Fruit fly (Drosophila melanogaster) whole organism, embryonic: Measurements from ENCODE around the gene CG17105.

Experiments
- ATbp ChIP-seq: fragments of 200-800 bp; sonication (Bioruptor generic); optimal IDR thresholded peaks from 2 replicates; lab custom pipeline; 2017; ENCODE audit warnings: missing biosample characterization, mild to moderate bottlenecking, missing genetic modification characterization, missing genetic modification reagents
- CG1024 ChIP-seq: fragments of 200-800 bp; sonication (Bioruptor generic); IDR thresholded peaks from 2 replicates; pipeline ENCODE4 v1.3.6; 2022; ENCODE audit warnings: missing biosample characterization, missing genetic modification characterization
- CG12071 ChIP-seq: fragments of 200-800 bp; sonication (Bioruptor generic); optimal IDR thresholded peaks from 3 replicates; lab custom pipeline; 2018; ENCODE audit warnings: missing biosample characterization, mild to moderate bottlenecking, missing genetic modification characterization
- CG1233 ChIP-seq: fragments of 200-800 bp; sonication (Bioruptor generic); optimal IDR thresholded peaks from 4 replicates; lab custom pipeline; 2018; ENCODE audit warnings: missing biosample characterization, mild to moderate bottlenecking, missing genetic modification characterization
- CG12659 ChIP-seq: fragments of 200-800 bp; sonication (Bioruptor generic); optimal IDR thresholded peaks from 3 replicates; lab custom pipeline; 2017; ENCODE audit warnings: mild to moderate bottlenecking, missing biosample characterization, missing genetic modification reagents, missing genetic modification characterization
- CG12769 ChIP-seq: fragments of 200-800 bp; sonication (Bioruptor generic); optimal IDR thresholded peaks from 2 replicates; lab custom pipeline; 2019; ENCODE audit warnings: missing biosample characterization, mild to moderate bottlenecking, missing genetic modification characterization, moderate library complexity
- CG12942 ChIP-seq: fragments of 200-800 bp; sonication (Bioruptor generic); optimal IDR thresholded peaks from 3 replicates; lab custom pipeline; 2016; ENCODE audit warnings: missing biosample characterization, missing genetic modification characterization
- CG13775 ChIP-seq: fragments of 200-800 bp; sonication (Bioruptor generic); optimal IDR thresholded peaks from 3 replicates; lab custom pipeline; 2017; ENCODE audit warnings: missing biosample characterization, mild to moderate bottlenecking, missing genetic modification characterization
- CG14441 ChIP-seq: fragments of 200-800 bp; sonication (Bioruptor generic); IDR thresholded peaks from 2 replicates; pipeline ENCODE4 v1.3.6; 2022; ENCODE audit warnings: missing biosample characterization, missing genetic modification characterization
- CG16863 ChIP-seq: fragments of 200-800 bp; sonication (Bioruptor generic); optimal IDR thresholded peaks from 3 replicates; lab custom pipeline; 2016; ENCODE audit warnings: missing biosample characterization, missing genetic modification characterization
- CG17361 ChIP-seq: fragments of 200-800 bp; sonication (Bioruptor generic); IDR thresholded peaks from 3 replicates; pipeline ENCODE4 v1.3.6; 2022; ENCODE audit warnings: missing biosample characterization, missing genetic modification characterization
- CG2116 ChIP-seq: fragments of 200-800 bp; sonication (Bioruptor generic); optimal IDR thresholded peaks from 3 replicates; lab custom pipeline; 2018; ENCODE audit warnings: missing biosample characterization, mild to moderate bottlenecking, missing genetic modification characterization
- CG2712 ChIP-seq: fragments of 200-800 bp; optimal IDR thresholded peaks from 3 replicates; lab custom pipeline; 2019; ENCODE audit warnings: missing biosample characterization, mild to moderate bottlenecking, missing genetic modification characterization, moderate library complexity
- CG2875 ChIP-seq: fragments of 200-800 bp; sonication (Bioruptor generic); optimal IDR thresholded peaks from 2 replicates; lab custom pipeline; 2017; ENCODE audit warnings: missing biosample characterization, mild to moderate bottlenecking, missing genetic modification characterization, missing genetic modification reagents
- CG2889 ChIP-seq: fragments of 200-800 bp; sonication (Bioruptor generic); IDR thresholded peaks from 3 replicates; pipeline ENCODE4 v1.3.6; 2022; ENCODE audit warnings: missing biosample characterization, missing genetic modification characterization
- CG31224 ChIP-seq: fragments of 200-800 bp; sonication (Bioruptor generic); IDR thresholded peaks from 2 replicates; pipeline ENCODE4 v1.3.6; 2022; ENCODE audit warnings: missing biosample characterization, missing genetic modification characterization
- CG34376 ChIP-seq: fragments of 200-800 bp; sonication (Bioruptor generic); optimal IDR thresholded peaks from 2 replicates; lab custom pipeline; 2018; ENCODE audit warnings: missing biosample characterization, mild to moderate bottlenecking, missing genetic modification characterization
- CG42726 ChIP-seq: fragments of 200-800 bp; sonication (Bioruptor generic); IDR thresholded peaks from 2 replicates; pipeline ENCODE4 v1.3.6; 2022; ENCODE audit warnings: missing biosample characterization, missing genetic modification characterization; ENCODE audit not compliant: partially characterized antibody
- CG4730 ChIP-seq: fragments of 200-800 bp; sonication (Bioruptor generic); IDR thresholded peaks from 2 replicates; pipeline ENCODE4 v1.3.6; 2022; ENCODE audit warnings: missing biosample characterization, missing genetic modification characterization
- CG6175 ChIP-seq: fragments of 200-800 bp; sonication (Bioruptor generic); IDR thresholded peaks from 3 replicates; pipeline ENCODE4 v1.3.6; 2022; ENCODE audit warnings: missing biosample characterization, missing genetic modification characterization
- CG6654 ChIP-seq: fragments of 200-800 bp; sonication (Bioruptor generic); optimal IDR thresholded peaks from 2 replicates; lab custom pipeline; 2017; ENCODE audit warnings: missing biosample characterization, mild to moderate bottlenecking, missing genetic modification characterization
- CG7928 ChIP-seq: fragments of 200-800 bp; sonication (Bioruptor generic); optimal IDR thresholded peaks from 2 replicates; lab custom pipeline; 2017; ENCODE audit warnings: missing biosample characterization, mild to moderate bottlenecking, missing genetic modification characterization
- CG8944 ChIP-seq: fragments of 200-800 bp; sonication (Bioruptor generic); optimal IDR thresholded peaks from 3 replicates; lab custom pipeline; 2016; ENCODE audit warnings: missing biosample characterization, missing genetic modification characterization
- Dfd ChIP-seq, 2 experiments: fragments of >200 bp; optimal IDR thresholded peaks; 2 replicates each; lab custom pipeline; 2017; ENCODE audit warnings: missing biosample characterization in 2 of 2, missing genetic modification characterization in 2 of 2
- Dll ChIP-seq: fragments of 200-800 bp; sonication (Bioruptor generic); IDR thresholded peaks from 4 replicates; pipeline ENCODE4 v1.3.6; 2022; ENCODE audit warnings: missing biosample characterization, missing genetic modification characterization; ENCODE audit not compliant: partially characterized antibody
- Dref ChIP-seq: fragments of 200-800 bp; sonication (Bioruptor generic); IDR thresholded peaks from 2 replicates; pipeline ENCODE4 v1.3.6; 2022; ENCODE audit warnings: missing biosample characterization, missing genetic modification characterization
- Hey ChIP-seq: fragments of 200-800 bp; sonication (Bioruptor generic); optimal IDR thresholded peaks from 3 replicates; lab custom pipeline; 2018; ENCODE audit warnings: missing biosample characterization, mild to moderate bottlenecking, missing genetic modification characterization
- Meics ChIP-seq: fragments of 200-800 bp; sonication (Bioruptor generic); optimal IDR thresholded peaks from 2 replicates; lab custom pipeline; 2017; ENCODE audit warnings: missing biosample characterization, mild to moderate bottlenecking, missing genetic modification characterization
- Oaz ChIP-seq: fragments of 200-800 bp; sonication (Bioruptor generic); IDR thresholded peaks from 2 replicates; pipeline ENCODE4 v1.3.6; 2022; ENCODE audit warnings: missing biosample characterization, missing genetic modification characterization
- Rx ChIP-seq: fragments of 200-800 bp; sonication (Bioruptor generic); IDR thresholded peaks from 2 replicates; pipeline ENCODE4 v1.3.6; 2022; ENCODE audit warnings: missing biosample characterization, missing genetic modification characterization
- Xrp1 ChIP-seq: fragments of 200-800 bp; sonication (Bioruptor generic); IDR thresholded peaks from 2 replicates; pipeline ENCODE4 v1.3.6; 2022; ENCODE audit warnings: missing biosample characterization, missing genetic modification characterization
- bbx ChIP-seq: fragments of 200-800 bp; sonication (Bioruptor generic); IDR thresholded peaks from 2 replicates; pipeline ENCODE4 v1.3.6; 2022; ENCODE audit warnings: missing biosample characterization, missing genetic modification characterization; ENCODE audit not compliant: partially characterized antibody
- bsh ChIP-seq, 2 experiments: fragments of 200-800 bp; sonication (Bioruptor generic); optimal IDR thresholded peaks; 2 replicates each; lab custom pipeline; 2017 to 2018; ENCODE audit warnings: mild to moderate bottlenecking in 2 of 2, missing biosample characterization in 2 of 2, missing genetic modification characterization in 2 of 2, moderate library complexity in 1 of 2
- cg ChIP-seq: fragments of 200-800 bp; sonication (Bioruptor generic); optimal IDR thresholded peaks from 3 replicates; lab custom pipeline; 2019; ENCODE audit warnings: missing biosample characterization, mild to moderate bottlenecking, missing genetic modification characterization, moderate library complexity
- danr ChIP-seq: fragments of 200-800 bp; sonication (Bioruptor generic); IDR thresholded peaks from 2 replicates; pipeline ENCODE4 v1.3.6; 2022; ENCODE audit warnings: missing biosample characterization, missing genetic modification characterization
- dati ChIP-seq: fragments of 200-800 bp; sonication (Bioruptor generic); IDR thresholded peaks from 2 replicates; pipeline ENCODE4 v1.3.6; 2022; ENCODE audit warnings: missing biosample characterization, missing genetic modification characterization
- dmrt99B ChIP-seq: fragments of 200-800 bp; sonication (Bioruptor generic); optimal IDR thresholded peaks from 2 replicates; lab custom pipeline; 2018; ENCODE audit warnings: missing biosample characterization, mild to moderate bottlenecking, missing genetic modification characterization, moderate library complexity
- dysf ChIP-seq: fragments of 200-800 bp; sonication (Bioruptor generic); IDR thresholded peaks from 3 replicates; pipeline ENCODE4 v1.3.6; 2022; ENCODE audit warnings: missing biosample characterization, missing genetic modification characterization
- fd64A ChIP-seq: fragments of 200-800 bp; sonication (Bioruptor generic); optimal IDR thresholded peaks from 3 replicates; lab custom pipeline; 2018; ENCODE audit warnings: missing biosample characterization, mild to moderate bottlenecking, missing genetic modification characterization
- h ChIP-seq: fragments of >200 bp; optimal IDR thresholded peaks from 2 replicates; lab custom pipeline; 2017
- ham ChIP-seq: fragments of 200-800 bp; sonication (Bioruptor generic); IDR thresholded peaks from 2 replicates; pipeline ENCODE4 v1.3.6; 2022; ENCODE audit warnings: missing biosample characterization, missing genetic modification characterization
- maf-S ChIP-seq: fragments of 200-800 bp; sonication (Bioruptor generic); optimal IDR thresholded peaks from 2 replicates; lab custom pipeline; 2016; ENCODE audit warnings: missing biosample characterization, missing genetic modification characterization
- ro ChIP-seq: fragments of 200-800 bp; sonication (Bioruptor generic); IDR thresholded peaks from 2 replicates; pipeline ENCODE4 v1.3.6; 2022; ENCODE audit warnings: missing biosample characterization, missing genetic modification characterization
- sens-2 ChIP-seq: fragments of 200-800 bp; sonication (Bioruptor generic); IDR thresholded peaks from 2 replicates; pipeline ENCODE4 v1.3.6; 2022; ENCODE audit warnings: missing biosample characterization, missing genetic modification characterization
- shn ChIP-seq: fragments of 200-800 bp; sonication (Bioruptor generic); optimal IDR thresholded peaks from 3 replicates; lab custom pipeline; 2016; ENCODE audit warnings: missing biosample characterization, missing genetic modification characterization
- slp2 ChIP-seq: fragments of 200-800 bp; sonication (Bioruptor generic); optimal IDR thresholded peaks from 2 replicates; lab custom pipeline; 2016; ENCODE audit warnings: missing biosample characterization, missing genetic modification characterization
- sr ChIP-seq: fragments of 200-800 bp; sonication (Bioruptor generic); IDR thresholded peaks from 3 replicates; pipeline ENCODE4 v1.3.6; 2022; ENCODE audit warnings: missing biosample characterization, missing genetic modification characterization
- tx ChIP-seq: fragments of 200-800 bp; sonication (Bioruptor generic); optimal IDR thresholded peaks from 2 replicates; lab custom pipeline; 2016; ENCODE audit warnings: missing biosample characterization, missing genetic modification characterization
- zfh1 ChIP-seq: fragments of 200-800 bp; sonication (Bioruptor generic); IDR thresholded peaks from 3 replicates; pipeline ENCODE4 v1.3.6; 2022; ENCODE audit warnings: missing biosample characterization, missing genetic modification characterization
- zfh2 ChIP-seq: fragments of 200-800 bp; sonication (Bioruptor generic); optimal IDR thresholded peaks from 2 replicates; lab custom pipeline; 2016; ENCODE audit warnings: missing biosample characterization, missing genetic modification characterization

CG17105 gene

dm6 chr2L:10661490-10662240, 19.2 kb upstream of the CG17105 start, which contains the start of gene CG31871 (continued):
- TF ChIP-seq Dfd (GFP tag; optimal IDR thresholded peaks at IDR 0.05; lab: Kevin White, UChicago) (no peak), CG12769 (peak; percentile 30), tx (GFP tag; lab: Kevin White, UChicago) (no peak), sens-2 (GFP tag; lab: Robert Waterston, UW) (no peak), dmrt99B (tag; lab: Kevin White, UChicago) (peak; percentile 89), CG4730 (GFP tag; lab: Robert Waterston, UW) (peak; percentile 70), CG7928 (GFP tag; lab: Kevin White, UChicago) (no peak), Oaz (GFP tag; lab: Robert Waterston, UW) (peak; percentile 40; the same call in 1 of the 2 replicates), CG13775 (GFP tag; lab: Kevin White, UChicago) (peak; percentile 57), CG12659 (GFP tag; lab: Kevin White, UChicago) (peak; percentile 71), Dll (no peak), Hey (no peak), ro (GFP tag; lab: Robert Waterston, UW) (peak; percentile 29; the same call in 1 of the 2 replicates), CG34376 (GFP tag; lab: Kevin White, UChicago) (no peak), Xrp1 (GFP tag; lab: Robert Waterston, UW) (peak; percentile 77), bsh (GFP tag; optimal IDR thresholded peaks at IDR 0.05; lab: Kevin White, UChicago) (peak in 1 of 2 experiments; percentile 81), CG2116 (GFP tag; lab: Kevin White, UChicago) (peak; percentile 6), CG14441 (GFP tag; lab: Robert Waterston, UW) (peak; percentile 71), zfh2 (GFP tag; lab: Kevin White, UChicago) (no peak), CG2889 (GFP tag; lab: Robert Waterston, UW) (peak; percentile 34; the same call in 2 of the 3 replicates), maf-S (GFP tag; lab: Kevin White, UChicago) (no peak), CG12071 (no peak), CG12942 (GFP tag; lab: Kevin White, UChicago) (peak; percentile 35), ATbp (peak; percentile 62), h (lab: Kevin White, UChicago) (no peak), CG16863 (no peak), Meics (GFP tag; lab: Kevin White, UChicago) (peak; percentile 75), CG31224 (GFP tag; lab: Robert Waterston, UW) (peak; percentile 36), shn (GFP tag; lab: Kevin White, UChicago) (no peak), CG6175 (GFP tag; lab: Robert Waterston, UW) (peak; percentile 52; the same call in 1 of the 3 replicates), fd64A (GFP tag; lab: Kevin White, UChicago) (no peak), Rx (GFP tag; lab: Robert Waterston, UW) (no peak), CG1024 (GFP tag; lab: Robert Waterston, UW) (0 out of 2 replicates have a peak, but pooled peaks have one; percentile 20), sr (GFP tag; lab: Robert Waterston, UW) (0 out of 3 replicates have a peak, but pooled peaks have one; percentile 11), bbx (GFP tag; lab: Robert Waterston, UW) (no peak), dati (GFP tag; lab: Robert Waterston, UW) (no peak), CG2875 (peak; percentile 52), zfh1 (GFP tag; lab: Robert Waterston, UW) (peak; percentile 67), danr (no peak), CG2712 (tag; lab: Kevin White, UChicago) (peak; percentile 88), CG8944 (no peak), slp2 (no peak), CG17361 (GFP tag; lab: Robert Waterston, UW) (peak; percentile 87), CG6654 (GFP tag; lab: Kevin White, UChicago) (peak; percentile 17), ham (no peak), dysf (GFP tag; lab: Robert Waterston, UW) (peak; percentile 81), CG42726 (GFP tag; lab: Robert Waterston, UW) (no peak), CG1233 (GFP tag; lab: Kevin White, UChicago) (peak; percentile 53), cg (GFP tag; lab: Kevin White, UChicago) (no peak), Dref (no peak)
